Worm (Caenorhabditis elegans): ENCODE measurements around the gene wht-3.

- no peak for TF ChIP-seq ceh-48 (tag; optimal IDR thresholded peaks at IDR 0.05)
- TF ChIP-seq pros-1 (tag; optimal IDR thresholded peaks at IDR 0.05), result no peak
- no peak for TF ChIP-seq sox-4 (tag; optimal IDR thresholded peaks at IDR 0.05)
- TF ChIP-seq syd-9 (tag; optimal IDR thresholded peaks at IDR 0.05), result no peak
- no peak for TF ChIP-seq che-1 (tag; optimal IDR thresholded peaks at IDR 0.05)
- no peak for TF ChIP-seq hlh-8 (tag; optimal IDR thresholded peaks at IDR 0.05)
- TF ChIP-seq ama-1 (optimal IDR thresholded peaks at IDR 0.05), result no peak
- no peak for TF ChIP-seq ceh-2 (tag; optimal IDR thresholded peaks at IDR 0.05)
- TF ChIP-seq tbx-7 (tag; optimal IDR thresholded peaks at IDR 0.05), result no peak
- TF ChIP-seq ceh-6 (GFP tag; optimal IDR thresholded peaks at IDR 0.05), result no peak
- TF ChIP-seq ztf-16 (tag; optimal IDR thresholded peaks at IDR 0.05), result no peak
- TF ChIP-seq ceh-14 (tag; optimal IDR thresholded peaks at IDR 0.05), result no peak
These were observed 51.4 kb downstream of the wht-3 start for ce11 chrIII:4099884-4100596.
